Fruit fly (Drosophila melanogaster) whole organism, embryonic: ENCODE data around the gene CG42820.

Experiments
- B-H1 ChIP-seq: fragments of 200-800 bp; sonication (Bioruptor generic); IDR thresholded peaks from 3 replicates; pipeline ENCODE4 v1.3.6; 2022; ENCODE audit warnings: missing biosample characterization, missing genetic modification characterization
- Bgb ChIP-seq: fragments of 200-800 bp; sonication (Bioruptor generic); IDR thresholded peaks from 2 replicates; pipeline ENCODE4 v1.3.6; 2022; ENCODE audit warnings: missing biosample characterization, missing genetic modification characterization; ENCODE audit not compliant: partially characterized antibody
- CG1024 ChIP-seq: fragments of 200-800 bp; sonication (Bioruptor generic); IDR thresholded peaks from 2 replicates; pipeline ENCODE4 v1.3.6; 2022; ENCODE audit warnings: missing biosample characterization, missing genetic modification characterization
- CG10959 ChIP-seq: fragments of 200-800 bp; sonication (Bioruptor generic); IDR thresholded peaks from 2 replicates; pipeline ENCODE4 v1.3.6; 2022; ENCODE audit warnings: missing biosample characterization, missing genetic modification characterization
- CG12071 ChIP-seq: fragments of 200-800 bp; sonication (Bioruptor generic); optimal IDR thresholded peaks from 3 replicates; lab custom pipeline; 2018; ENCODE audit warnings: missing biosample characterization, mild to moderate bottlenecking, missing genetic modification characterization
- CG13424 ChIP-seq: fragments of 200-800 bp; sonication (Bioruptor generic); optimal IDR thresholded peaks from 2 replicates; lab custom pipeline; 2019; ENCODE audit warnings: missing biosample characterization, mild to moderate bottlenecking, missing genetic modification characterization, moderate library complexity
- CG15073 ChIP-seq: fragments of 200-800 bp; sonication (Bioruptor generic); optimal IDR thresholded peaks from 2 replicates; lab custom pipeline; 2016; ENCODE audit warnings: missing biosample characterization, missing genetic modification characterization
- CG17802 ChIP-seq: fragments of 200-800 bp; sonication (Bioruptor generic); optimal IDR thresholded peaks from 2 replicates; lab custom pipeline; 2018; ENCODE audit warnings: missing biosample characterization, mild to moderate bottlenecking, missing genetic modification characterization, moderate library complexity
- CG2678 ChIP-seq: fragments of 200-800 bp; sonication (Bioruptor generic); optimal IDR thresholded peaks from 3 replicates; lab custom pipeline; 2019; ENCODE audit warnings: missing biosample characterization, mild to moderate bottlenecking, missing genetic modification characterization, moderate library complexity
- CG31388 ChIP-seq: fragments of 200-800 bp; sonication (Bioruptor generic); optimal IDR thresholded peaks from 2 replicates; lab custom pipeline; 2016; ENCODE audit warnings: missing biosample characterization, missing genetic modification characterization
- CG32767 ChIP-seq: fragments of 200-800 bp; sonication (Bioruptor generic); IDR thresholded peaks from 2 replicates; pipeline ENCODE4 v1.3.6; 2022; ENCODE audit warnings: missing biosample characterization, missing genetic modification characterization
- CG4404 ChIP-seq: fragments of 200-800 bp; sonication (Bioruptor generic); IDR thresholded peaks from 2 replicates; pipeline ENCODE4 v1.3.6; 2022; ENCODE audit warnings: missing biosample characterization, missing genetic modification characterization
- CG4424 ChIP-seq: fragments of 200-800 bp; sonication (Bioruptor generic); optimal IDR thresholded peaks from 3 replicates; lab custom pipeline; 2016; ENCODE audit warnings: missing biosample characterization, missing genetic modification characterization
- CG4707 ChIP-seq: fragments of 200-800 bp; sonication (Bioruptor generic); optimal IDR thresholded peaks from 2 replicates; lab custom pipeline; 2018; ENCODE audit warnings: missing biosample characterization, mild to moderate bottlenecking, missing genetic modification characterization, moderate library complexity
- CG7928 ChIP-seq: fragments of 200-800 bp; sonication (Bioruptor generic); optimal IDR thresholded peaks from 2 replicates; lab custom pipeline; 2017; ENCODE audit warnings: missing biosample characterization, mild to moderate bottlenecking, missing genetic modification characterization
- CG8281 ChIP-seq: fragments of 200-800 bp; sonication (Bioruptor generic); optimal IDR thresholded peaks from 2 replicates; lab custom pipeline; 2018; ENCODE audit warnings: missing biosample characterization, mild to moderate bottlenecking, missing genetic modification characterization, moderate library complexity
- CG8478 ChIP-seq: fragments of >200 bp; optimal IDR thresholded peaks from 2 replicates; lab custom pipeline; 2018
- CG8924 ChIP-seq: fragments of 200-800 bp; optimal IDR thresholded peaks from 3 replicates; lab custom pipeline; 2019; ENCODE audit warnings: missing biosample characterization, mild to moderate bottlenecking, missing genetic modification characterization, moderate library complexity
- CG9817 ChIP-seq: fragments of 200-800 bp; sonication (Bioruptor generic); optimal IDR thresholded peaks from 2 replicates; lab custom pipeline; 2018; ENCODE audit warnings: missing biosample characterization, mild to moderate bottlenecking, missing genetic modification characterization, moderate library complexity
- CG9932 ChIP-seq: fragments of 200-800 bp; sonication (Bioruptor generic); IDR thresholded peaks from 2 replicates; pipeline ENCODE4 v1.3.6; 2022; ENCODE audit warnings: missing biosample characterization, missing genetic modification characterization
- CoRest ChIP-seq: fragments of 200-800 bp; sonication (Bioruptor generic); optimal IDR thresholded peaks from 3 replicates; lab custom pipeline; 2018; ENCODE audit warnings: missing biosample characterization, mild to moderate bottlenecking, missing genetic modification characterization, moderate library complexity
- Deaf1 ChIP-seq: fragments of 200-800 bp; optimal IDR thresholded peaks from 3 replicates; lab custom pipeline; 2019; ENCODE audit warnings: missing biosample characterization, mild to moderate bottlenecking, missing genetic modification characterization, moderate library complexity
- Dek ChIP-seq: fragments of 200-800 bp; sonication (Bioruptor generic); optimal IDR thresholded peaks from 3 replicates; lab custom pipeline; 2019; ENCODE audit warnings: missing biosample characterization, mild to moderate bottlenecking, missing genetic modification characterization, moderate library complexity
- Hr78 ChIP-seq, 2 experiments: fragments of 200-800 bp in 1 of 2; fragments of >200 bp in 1 of 2; sonication (Bioruptor generic) in 1 of 2; optimal IDR thresholded peaks; 2 replicates each; lab custom pipeline; 2017 to 2019; ENCODE audit warnings: missing biosample characterization in 2 of 2, missing genetic modification characterization in 2 of 2, mild to moderate bottlenecking in 1 of 2, moderate library complexity in 1 of 2
- Hsf ChIP-seq: fragments of 200-800 bp; sonication (Bioruptor generic); optimal IDR thresholded peaks from 3 replicates; lab custom pipeline; 2016; ENCODE audit warnings: missing biosample characterization, missing genetic modification characterization
- MBD-R2 ChIP-seq: fragments of 200-800 bp; sonication (Bioruptor generic); IDR thresholded peaks from 2 replicates; pipeline ENCODE4 v1.3.6; 2022; ENCODE audit warnings: missing biosample characterization, missing genetic modification characterization
- Mad ChIP-seq: fragments of 200-800 bp; sonication (Bioruptor generic); optimal IDR thresholded peaks from 2 replicates; lab custom pipeline; 2016; ENCODE audit warnings: missing biosample characterization, missing genetic modification characterization
- Max ChIP-seq: fragments of 200-800 bp; sonication (Bioruptor generic); optimal IDR thresholded peaks from 2 replicates; lab custom pipeline; 2016; ENCODE audit warnings: missing biosample characterization, mild to moderate bottlenecking, missing genetic modification characterization
- NC2β ChIP-seq: fragments of 200-800 bp; sonication (Bioruptor generic); optimal IDR thresholded peaks from 2 replicates; lab custom pipeline; 2016; ENCODE audit warnings: missing biosample characterization, missing genetic modification characterization
- NfI ChIP-seq: fragments of 200-800 bp; sonication (Bioruptor generic); optimal IDR thresholded peaks from 3 replicates; lab custom pipeline; 2018; ENCODE audit warnings: missing biosample characterization, mild to moderate bottlenecking, missing genetic modification characterization, moderate library complexity
- Opbp ChIP-seq: fragments of 200-800 bp; sonication (Bioruptor generic); IDR thresholded peaks from 3 replicates; pipeline ENCODE4 v1.3.6; 2022; ENCODE audit warnings: missing biosample characterization, missing genetic modification characterization; ENCODE audit not compliant: partially characterized antibody
- Scr ChIP-seq: fragments of 200-800 bp; sonication (Bioruptor generic); IDR thresholded peaks from 2 replicates; pipeline ENCODE4 v1.3.6; 2022; ENCODE audit warnings: missing biosample characterization, missing genetic modification characterization; ENCODE audit not compliant: partially characterized antibody
- Six4 ChIP-seq: fragments of 200-800 bp; sonication (Bioruptor generic); optimal IDR thresholded peaks from 2 replicates; lab custom pipeline; 2016; ENCODE audit warnings: missing biosample characterization, missing genetic modification characterization
- Usf ChIP-seq: fragments of 200-800 bp; sonication (Bioruptor generic); optimal IDR thresholded peaks from 2 replicates; lab custom pipeline; 2017; ENCODE audit warnings: missing genotype, missing biosample characterization, missing genetic modification characterization
- ab ChIP-seq: fragments of 200-800 bp; sonication (Bioruptor generic); optimal IDR thresholded peaks from 2 replicates; lab custom pipeline; 2016; ENCODE audit warnings: missing biosample characterization, missing genetic modification characterization
- caup ChIP-seq: fragments of 200-800 bp; sonication (Bioruptor generic); optimal IDR thresholded peaks from 3 replicates; lab custom pipeline; 2017; ENCODE audit warnings: missing biosample characterization, mild to moderate bottlenecking, missing genetic modification characterization, moderate library complexity; ENCODE audit not compliant: severe bottlenecking
- chif ChIP-seq, 2 experiments: fragments of 200-800 bp; sonication (Bioruptor generic); optimal IDR thresholded peaks; 3 replicates each; lab custom pipeline; 2016; ENCODE audit warnings: missing biosample characterization in 2 of 2, missing genetic modification characterization in 2 of 2
- chm ChIP-seq: fragments of 200-800 bp; sonication (Bioruptor generic); IDR thresholded peaks from 2 replicates; pipeline ENCODE4 v1.3.6; 2022; ENCODE audit warnings: missing biosample characterization, missing genetic modification characterization
- fd102C ChIP-seq: fragments of 200-800 bp; sonication (Bioruptor generic); optimal IDR thresholded peaks from 2 replicates; lab custom pipeline; 2018; ENCODE audit warnings: missing biosample characterization, mild to moderate bottlenecking, missing genetic modification characterization, moderate library complexity
- fd96Cb ChIP-seq: fragments of 200-800 bp; sonication (Bioruptor generic); optimal IDR thresholded peaks from 2 replicates; lab custom pipeline; 2018; ENCODE audit warnings: missing biosample characterization, mild to moderate bottlenecking, missing genetic modification characterization, moderate library complexity
- gem ChIP-seq: fragments of 200-800 bp; sonication (Bioruptor generic); optimal IDR thresholded peaks from 2 replicates; lab custom pipeline; 2019; ENCODE audit warnings: missing biosample characterization, mild to moderate bottlenecking, missing genetic modification characterization, moderate library complexity
- lbe ChIP-seq: fragments of 200-800 bp; sonication (Bioruptor generic); optimal IDR thresholded peaks from 2 replicates; lab custom pipeline; 2016; ENCODE audit warnings: missing biosample characterization, mild to moderate bottlenecking, missing genetic modification characterization
- lov ChIP-seq, 2 experiments: fragments of 200-800 bp in 1 of 2; fragments of >200 bp in 1 of 2; sonication (Bioruptor generic) in 1 of 2; IDR thresholded peaks in 1 of 2; optimal IDR thresholded peaks in 1 of 2; 2 replicates in 1 of 2; 3 replicates in 1 of 2; pipeline versions ENCODE4 v1.3.6 to Lab custom; 2017 to 2022; ENCODE audit warnings: missing biosample characterization in 1 of 2, missing genetic modification characterization in 1 of 2
- mld ChIP-seq: fragments of 200-800 bp; sonication (Bioruptor generic); IDR thresholded peaks from 3 replicates; pipeline ENCODE4 v1.3.6; 2022; ENCODE audit warnings: missing biosample characterization, missing genetic modification characterization; ENCODE audit not compliant: partially characterized antibody
- nau ChIP-seq: fragments of 200-800 bp; sonication (Bioruptor generic); optimal IDR thresholded peaks from 3 replicates; lab custom pipeline; 2017; ENCODE audit warnings: missing biosample characterization, mild to moderate bottlenecking, missing genetic modification characterization, missing genetic modification reagents
- nerfin-2 ChIP-seq: fragments of 200-800 bp; sonication (Bioruptor generic); IDR thresholded peaks from 2 replicates; pipeline ENCODE4 v1.3.6; 2022; ENCODE audit warnings: missing biosample characterization, missing genetic modification characterization; ENCODE audit not compliant: partially characterized antibody
- onecut ChIP-seq: fragments of 200-800 bp; sonication (Bioruptor generic); IDR thresholded peaks from 2 replicates; pipeline ENCODE4 v1.3.6; 2022; ENCODE audit warnings: missing biosample characterization, missing genetic modification characterization
- sens-2 ChIP-seq: fragments of 200-800 bp; sonication (Bioruptor generic); IDR thresholded peaks from 2 replicates; pipeline ENCODE4 v1.3.6; 2022; ENCODE audit warnings: missing biosample characterization, missing genetic modification characterization
- wek ChIP-seq: fragments of 200-800 bp; sonication (Bioruptor generic); optimal IDR thresholded peaks from 3 replicates; lab custom pipeline; 2018; ENCODE audit warnings: missing biosample characterization, mild to moderate bottlenecking, missing genetic modification characterization, moderate library complexity

CG42820 gene

DNA sequence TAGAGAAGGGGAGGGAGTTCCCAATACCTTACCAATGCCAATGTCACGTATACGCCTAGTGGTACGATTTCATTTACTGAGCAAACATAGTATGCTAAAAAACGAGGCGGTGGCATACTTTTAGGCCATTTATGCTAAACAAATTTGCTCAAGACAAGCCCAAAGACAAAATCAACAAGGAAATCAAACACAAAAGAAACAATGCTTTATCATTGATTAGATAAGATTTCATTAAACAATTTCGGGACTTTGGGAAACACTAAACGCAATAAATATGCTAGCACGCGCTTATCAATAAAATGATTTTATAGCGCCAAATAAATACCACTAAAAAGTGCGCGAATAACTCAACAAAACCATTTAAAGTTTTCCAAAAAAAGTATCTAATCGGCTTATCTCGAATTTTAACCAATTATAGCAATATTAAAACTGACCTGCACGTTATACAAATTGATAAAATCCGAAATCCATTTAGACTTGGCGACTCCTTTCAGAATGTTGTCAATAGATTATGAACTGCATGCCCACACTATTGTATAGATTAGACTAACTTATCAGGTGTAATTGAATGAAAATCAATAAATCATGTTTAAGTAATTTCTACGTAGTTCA lies 41.5 kb downstream of the CG42820 start (continued):
- TF ChIP-seq CG17802 (tag; lab: Kevin White, UChicago) (no peak), lov (optimal IDR thresholded peaks at IDR 0.05; lab: Kevin White, UChicago) (no peak), lov (GFP tag; IDR thresholded peaks at IDR 0.05; lab: Robert Waterston, UW) (no peak), nerfin-2 (GFP tag; lab: Robert Waterston, UW) (no peak), CG8924 (peak; percentile 26), CoRest (tag; lab: Kevin White, UChicago) (peak; percentile 33), CG32767 (GFP tag; lab: Robert Waterston, UW) (no peak), gem (tag; lab: Kevin White, UChicago) (peak; percentile 50), fd102C (GFP tag; lab: Kevin White, UChicago) (no peak), Bgb (no peak), Opbp (GFP tag; lab: Robert Waterston, UW) (no peak), Usf (GFP tag; lab: Kevin White, UChicago) (no peak), chm (GFP tag; lab: Robert Waterston, UW) (no peak), CG8281 (tag; lab: Kevin White, UChicago) (no peak), NfI (GFP tag; lab: Kevin White, UChicago) (peak; percentile 2), Mad (no peak), CG31388 (GFP tag; lab: Kevin White, UChicago) (no peak), mld (no peak), CG9932 (GFP tag; lab: Robert Waterston, UW) (no peak), lbe (GFP tag; lab: Kevin White, UChicago) (no peak), CG15073 (GFP tag; lab: Kevin White, UChicago) (no peak), CG9817 (peak; percentile 12), CG10959 (GFP tag; lab: Robert Waterston, UW) (no peak), CG4707 (GFP tag; lab: Kevin White, UChicago) (peak; percentile 35), onecut (GFP tag; lab: Robert Waterston, UW) (no peak), fd96Cb (no peak), Hr78 (GFP tag; optimal IDR thresholded peaks at IDR 0.05; lab: Kevin White, UChicago) (no peak), B-H1 (GFP tag; lab: Robert Waterston, UW) (no peak), CG1024 (GFP tag; lab: Robert Waterston, UW) (no peak), caup (GFP tag; lab: Kevin White, UChicago) (peak; percentile 54), MBD-R2 (GFP tag; lab: Robert Waterston, UW) (no peak), Dek (tag; lab: Kevin White, UChicago) (peak; percentile 41), CG4424 (GFP tag; lab: Kevin White, UChicago) (no peak), wek (GFP tag; lab: Kevin White, UChicago) (peak; percentile 52), CG13424 (tag; lab: Kevin White, UChicago) (peak; percentile 31), Max (GFP tag; lab: Kevin White, UChicago) (no peak), CG4404 (GFP tag; lab: Robert Waterston, UW) (no peak), CG8478 (no peak), CG7928 (GFP tag; lab: Kevin White, UChicago) (no peak), CG12071 (GFP tag; lab: Kevin White, UChicago) (peak; percentile 70), Six4 (GFP tag; lab: Kevin White, UChicago) (no peak), ab (GFP tag; lab: Kevin White, UChicago) (no peak), Deaf1 (tag; lab: Kevin White, UChicago) (no peak), NC2β (GFP tag; lab: Kevin White, UChicago) (no peak), CG2678 (peak; percentile 68), Scr (no peak), chif (GFP tag; optimal IDR thresholded peaks at IDR 0.05; lab: Kevin White, UChicago) (peak in 1 of 2 experiments; percentile 11), Hsf (no peak), sens-2 (GFP tag; lab: Robert Waterston, UW) (no peak), nau (GFP tag; lab: Kevin White, UChicago) (no peak)
